Fruit fly (Drosophila melanogaster) whole organism: ENCODE measurements around the gene Vti1b.
A peak's percentile ranks its signal among the peaks of the same experiment; 100 is the strongest.

ENCODE experiments used
- CG8478 ChIP-seq: fragments of >200 bp; optimal IDR thresholded peaks from 2 replicates; lab custom pipeline; 2018; ENCODE audit warnings: inconsistent platforms
- Dll ChIP-seq: fragments of >200 bp; optimal IDR thresholded peaks from 2 replicates; lab custom pipeline; 2017
- EcR ChIP-seq, 2 experiments: fragments of >200 bp; optimal IDR thresholded peaks; 2 replicates each; lab custom pipeline; 2017; ENCODE audit warnings: missing biosample characterization in 2 of 2, missing genetic modification characterization in 2 of 2, missing genetic modification reagents in 2 of 2
- psq ChIP-seq: fragments of >200 bp; optimal IDR thresholded peaks from 2 replicates; lab custom pipeline; 2017
- usp ChIP-seq: fragments of >200 bp; optimal IDR thresholded peaks from 2 replicates; lab custom pipeline; 2017; ENCODE audit warnings: missing biosample characterization, missing genetic modification characterization, mixed read lengths

dm6 chr3R:18396801-18397604 is at the start of gene Vti1b:
- TF ChIP-seq Dll (lab: Kevin White, UChicago) (peak; percentile 89), CG8478 (lab: Kevin White, UChicago) (no peak), psq (lab: Kevin White, UChicago) (no peak), usp (no peak), EcR (GFP tag; optimal IDR thresholded peaks at IDR 0.05; lab: Kevin White, UChicago) (no peak)
